Fruit fly (Drosophila melanogaster) whole organism, embryonic: ENCODE results near the gene Tim9b.

ENCODE experiments used
- Bgb ChIP-seq: fragments of 200-800 bp; sonication (Bioruptor generic); IDR thresholded peaks from 2 replicates; pipeline ENCODE4 v1.3.6; 2022; ENCODE audit warnings: missing biosample characterization, missing genetic modification characterization; ENCODE audit not compliant: partially characterized antibody
- CG10267 ChIP-seq: fragments of 200-800 bp; sonication (Bioruptor generic); optimal IDR thresholded peaks from 2 replicates; lab custom pipeline; 2018; ENCODE audit warnings: missing biosample characterization, mild to moderate bottlenecking, missing genetic modification characterization, moderate library complexity
- CG12391 ChIP-seq: fragments of 200-800 bp; sonication (Bioruptor generic); optimal IDR thresholded peaks from 3 replicates; lab custom pipeline; 2018; ENCODE audit warnings: missing biosample characterization, mild to moderate bottlenecking, missing genetic modification characterization, moderate library complexity
- CG13287 ChIP-seq: fragments of 200-800 bp; sonication (Bioruptor generic); IDR thresholded peaks from 2 replicates; pipeline ENCODE4 v1.3.6; 2022; ENCODE audit warnings: missing biosample characterization, missing genetic modification characterization; ENCODE audit not compliant: partially characterized antibody
- CG13894 ChIP-seq: fragments of 200-800 bp; sonication (Bioruptor generic); optimal IDR thresholded peaks from 3 replicates; lab custom pipeline; 2018; ENCODE audit warnings: missing biosample characterization, mild to moderate bottlenecking, missing genetic modification characterization, moderate library complexity
- CG14710 ChIP-seq: fragments of 200-800 bp; sonication (Bioruptor generic); optimal IDR thresholded peaks from 3 replicates; lab custom pipeline; 2019; ENCODE audit warnings: missing biosample characterization, mild to moderate bottlenecking, missing genetic modification characterization, moderate library complexity
- CG15514 ChIP-seq: fragments of 200-800 bp; sonication (Bioruptor generic); optimal IDR thresholded peaks from 3 replicates; lab custom pipeline; 2017; ENCODE audit warnings: missing biosample characterization, missing genetic modification characterization, mild to moderate bottlenecking, moderate library complexity, missing genetic modification reagents
- CG1603 ChIP-seq: fragments of 200-800 bp; sonication (Bioruptor generic); optimal IDR thresholded peaks from 2 replicates; lab custom pipeline; 2019; ENCODE audit warnings: missing biosample characterization, mild to moderate bottlenecking, missing genetic modification characterization, moderate library complexity
- CG2116 ChIP-seq: fragments of 200-800 bp; sonication (Bioruptor generic); optimal IDR thresholded peaks from 3 replicates; lab custom pipeline; 2018; ENCODE audit warnings: missing biosample characterization, mild to moderate bottlenecking, missing genetic modification characterization
- CG2129 ChIP-seq: fragments of 200-800 bp; sonication (Bioruptor generic); IDR thresholded peaks from 2 replicates; pipeline ENCODE4 v1.3.6; 2022; ENCODE audit warnings: missing biosample characterization, missing genetic modification characterization; ENCODE audit not compliant: partially characterized antibody
- CG33557 ChIP-seq: fragments of 200-800 bp; sonication (Bioruptor generic); optimal IDR thresholded peaks from 2 replicates; lab custom pipeline; 2019; ENCODE audit warnings: missing biosample characterization, mild to moderate bottlenecking, missing genetic modification characterization, moderate library complexity
- CG3838 ChIP-seq: fragments of 200-800 bp; sonication (Bioruptor generic); optimal IDR thresholded peaks from 3 replicates; lab custom pipeline; 2016; ENCODE audit warnings: missing biosample characterization, missing genetic modification characterization
- CG4707 ChIP-seq: fragments of 200-800 bp; sonication (Bioruptor generic); optimal IDR thresholded peaks from 2 replicates; lab custom pipeline; 2018; ENCODE audit warnings: missing biosample characterization, mild to moderate bottlenecking, missing genetic modification characterization, moderate library complexity
- CG6765 ChIP-seq: fragments of 200-800 bp; sonication (Bioruptor generic); optimal IDR thresholded peaks from 3 replicates; lab custom pipeline; 2017; ENCODE audit warnings: missing biosample characterization, mild to moderate bottlenecking, missing genetic modification characterization
- CG8290 ChIP-seq, 3 experiments: fragments of 200-800 bp; sonication (Bioruptor generic); optimal IDR thresholded peaks; 2 replicates each; lab custom pipeline; 2016 to 2019; ENCODE audit warnings: missing biosample characterization in 3 of 3, missing genetic modification characterization in 3 of 3, mild to moderate bottlenecking in 2 of 3, moderate library complexity in 1 of 3
- Dip2 ChIP-seq: fragments of 200-800 bp; sonication (Bioruptor generic); IDR thresholded peaks from 2 replicates; pipeline ENCODE4 v1.3.6; 2022; ENCODE audit warnings: missing biosample characterization, missing genetic modification characterization
- Dp ChIP-seq: fragments of 200-800 bp; sonication (Bioruptor generic); optimal IDR thresholded peaks from 2 replicates; lab custom pipeline; 2018; ENCODE audit warnings: missing biosample characterization, mild to moderate bottlenecking, missing genetic modification characterization, moderate library complexity
- Dref ChIP-seq: fragments of 200-800 bp; sonication (Bioruptor generic); IDR thresholded peaks from 2 replicates; pipeline ENCODE4 v1.3.6; 2022; ENCODE audit warnings: missing biosample characterization, missing genetic modification characterization
- E2f1 ChIP-seq: fragments of 200-800 bp; sonication (Bioruptor generic); IDR thresholded peaks from 2 replicates; pipeline ENCODE4 v1.3.6; 2022; ENCODE audit warnings: missing biosample characterization, missing genetic modification characterization
- Elba2 ChIP-seq: fragments of 200-800 bp; sonication (Bioruptor generic); optimal IDR thresholded peaks from 3 replicates; lab custom pipeline; 2016; ENCODE audit warnings: missing biosample characterization, missing genetic modification characterization
- Ets65A ChIP-seq: fragments of 200-800 bp; sonication (Bioruptor generic); peaks from one replicate; lab custom pipeline; 2016; ENCODE audit warnings: missing biosample characterization, missing genetic modification characterization
- HLH54F ChIP-seq: fragments of 200-800 bp; sonication (Bioruptor generic); optimal IDR thresholded peaks from 3 replicates; lab custom pipeline; 2016; ENCODE audit warnings: missing biosample characterization, missing genetic modification characterization
- Hand ChIP-seq: fragments of 200-800 bp; sonication (Bioruptor generic); optimal IDR thresholded peaks from 2 replicates; lab custom pipeline; 2017; ENCODE audit warnings: mild to moderate bottlenecking, missing biosample characterization, missing genetic modification reagents, missing genetic modification characterization
- MESR4 ChIP-seq: fragments of 200-800 bp; sonication (Bioruptor generic); optimal IDR thresholded peaks from 2 replicates; lab custom pipeline; 2018; ENCODE audit warnings: missing biosample characterization, mild to moderate bottlenecking, missing genetic modification characterization, moderate library complexity
- Mes4 ChIP-seq: fragments of 200-800 bp; sonication (Bioruptor generic); optimal IDR thresholded peaks from 2 replicates; lab custom pipeline; 2016; ENCODE audit warnings: missing biosample characterization, missing genetic modification characterization
- Opbp ChIP-seq: fragments of 200-800 bp; sonication (Bioruptor generic); IDR thresholded peaks from 3 replicates; pipeline ENCODE4 v1.3.6; 2022; ENCODE audit warnings: missing biosample characterization, missing genetic modification characterization; ENCODE audit not compliant: partially characterized antibody
- Ptx1 ChIP-seq: fragments of 200-800 bp; sonication (Bioruptor generic); IDR thresholded peaks from 2 replicates; pipeline ENCODE4 v1.3.6; 2022; ENCODE audit warnings: missing biosample characterization, missing genetic modification characterization
- Sry-δ ChIP-seq: fragments of 200-800 bp; sonication (Bioruptor generic); optimal IDR thresholded peaks from 2 replicates; lab custom pipeline; 2016; ENCODE audit warnings: missing biosample characterization, missing genetic modification characterization
- Tbp ChIP-seq: fragments of >200 bp; optimal IDR thresholded peaks from 2 replicates; lab custom pipeline; 2018; ENCODE audit warnings: missing biosample characterization, missing genetic modification characterization
- Xrp1 ChIP-seq: fragments of 200-800 bp; sonication (Bioruptor generic); IDR thresholded peaks from 2 replicates; pipeline ENCODE4 v1.3.6; 2022; ENCODE audit warnings: missing biosample characterization, missing genetic modification characterization
- YL-1 ChIP-seq: fragments of 200-800 bp; sonication (Bioruptor generic); optimal IDR thresholded peaks from 3 replicates; lab custom pipeline; 2017; ENCODE audit warnings: missing biosample characterization, mild to moderate bottlenecking, missing genetic modification characterization
- amos ChIP-seq: fragments of 200-800 bp; sonication (Bioruptor generic); IDR thresholded peaks from 2 replicates; pipeline ENCODE4 v1.3.6; 2022; ENCODE audit warnings: missing biosample characterization, missing genetic modification characterization; ENCODE audit not compliant: partially characterized antibody
- chinmo ChIP-seq: fragments of 200-800 bp; sonication (Bioruptor generic); IDR thresholded peaks from 4 replicates; pipeline ENCODE4 v1.3.6; 2022; ENCODE audit warnings: missing biosample characterization, missing genetic modification characterization; ENCODE audit not compliant: partially characterized antibody
- dmrt11E ChIP-seq: fragments of 200-800 bp; sonication (Bioruptor generic); optimal IDR thresholded peaks from 3 replicates; lab custom pipeline; 2018; ENCODE audit warnings: missing biosample characterization, mild to moderate bottlenecking, missing genetic modification characterization, moderate library complexity
- gsb-n ChIP-seq: fragments of 200-800 bp; sonication (Bioruptor generic); optimal IDR thresholded peaks from 3 replicates; lab custom pipeline; 2018; ENCODE audit warnings: missing biosample characterization, mild to moderate bottlenecking, missing genetic modification characterization
- gt ChIP-seq: fragments of 200-800 bp; sonication (Bioruptor generic); IDR thresholded peaks from 2 replicates; pipeline ENCODE4 v1.3.6; 2022; ENCODE audit warnings: missing biosample characterization, missing genetic modification characterization
- hb ChIP-seq: fragments of 200-800 bp; sonication (Bioruptor generic); IDR thresholded peaks from 3 replicates; pipeline ENCODE4 v1.3.6; 2022; ENCODE audit warnings: missing biosample characterization, missing genetic modification characterization; ENCODE audit not compliant: partially characterized antibody
- lab ChIP-seq: fragments of 200-800 bp; sonication (Bioruptor generic); optimal IDR thresholded peaks from 3 replicates; lab custom pipeline; 2017; ENCODE audit warnings: missing biosample characterization, missing genetic modification characterization, mild to moderate bottlenecking, moderate library complexity, missing genetic modification reagents
- mld ChIP-seq: fragments of 200-800 bp; sonication (Bioruptor generic); IDR thresholded peaks from 3 replicates; pipeline ENCODE4 v1.3.6; 2022; ENCODE audit warnings: missing biosample characterization, missing genetic modification characterization; ENCODE audit not compliant: partially characterized antibody
- pnt ChIP-seq: fragments of 200-800 bp; sonication (Bioruptor generic); optimal IDR thresholded peaks from 3 replicates; lab custom pipeline; 2016; ENCODE audit warnings: missing biosample characterization, missing genetic modification characterization
- pzg ChIP-seq: fragments of 200-800 bp; sonication (Bioruptor generic); optimal IDR thresholded peaks from 3 replicates; lab custom pipeline; 2018; ENCODE audit warnings: missing biosample characterization, mild to moderate bottlenecking, missing genetic modification characterization, moderate library complexity
- sens ChIP-seq: fragments of 200-800 bp; sonication (Bioruptor generic); peaks from one replicate; lab custom pipeline; 2016; ENCODE audit warnings: missing biosample characterization, missing genetic modification characterization
- slbo ChIP-seq: fragments of 200-800 bp; sonication (Bioruptor generic); IDR thresholded peaks from 2 replicates; pipeline ENCODE4 v1.3.6; 2022; ENCODE audit warnings: missing biosample characterization, missing genetic modification characterization
- sna ChIP-seq: fragments of 200-800 bp; sonication (Bioruptor generic); IDR thresholded peaks from 2 replicates; pipeline ENCODE4 v1.3.6; 2022; ENCODE audit warnings: missing biosample characterization, missing genetic modification characterization; ENCODE audit not compliant: partially characterized antibody
- twi ChIP-seq: fragments of 200-800 bp; optimal IDR thresholded peaks from 2 replicates; lab custom pipeline; 2019; ENCODE audit warnings: missing biosample characterization, mild to moderate bottlenecking, missing genetic modification characterization, moderate library complexity
- vnd ChIP-seq: fragments of 200-800 bp; sonication (Bioruptor generic); IDR thresholded peaks from 3 replicates; pipeline ENCODE4 v1.3.6; 2022; ENCODE audit warnings: missing biosample characterization, missing genetic modification characterization; ENCODE audit not compliant: partially characterized antibody

Gene Tim9b

dm6 chrX:19663859-19664728, 45.8 kb upstream of the Tim9b start, which contains the start of the genes CG14223 and Ssu72 (continued):
- no peak for TF ChIP-seq CG13894 (tag; lab: Kevin White, UChicago)
- peak; percentile 81 for TF ChIP-seq Bgb (GFP tag; lab: Robert Waterston, UW)
- no peak for TF ChIP-seq Mes4 (GFP tag; lab: Kevin White, UChicago)
- no peak for TF ChIP-seq pnt (GFP tag; lab: Kevin White, UChicago)
- peak; percentile 71 for TF ChIP-seq CG2129 (GFP tag; lab: Robert Waterston, UW)
- TF ChIP-seq CG10267 = peak; percentile 86
- peak; percentile 74 for TF ChIP-seq sna (GFP tag; lab: Robert Waterston, UW)
- no peak for TF ChIP-seq E2f1 (GFP tag; lab: Robert Waterston, UW)
- peak; percentile 87 for TF ChIP-seq Opbp
- peak; percentile 7 for TF ChIP-seq HLH54F
- peak; percentile 70 for TF ChIP-seq vnd (GFP tag; lab: Robert Waterston, UW)
- TF ChIP-seq Xrp1 (GFP tag; lab: Robert Waterston, UW) = no peak
- no peak for TF ChIP-seq CG4707 (GFP tag; lab: Kevin White, UChicago)
- no peak for TF ChIP-seq Hand (GFP tag; lab: Kevin White, UChicago)
- no peak for TF ChIP-seq dmrt11E (tag; lab: Kevin White, UChicago)
- 0 out of 4 replicates have a peak, but pooled peaks have one; percentile 52 for TF ChIP-seq chinmo (GFP tag; lab: Robert Waterston, UW)
- peak; percentile 61; the same call in 1 of the 3 replicates for TF ChIP-seq hb (GFP tag; lab: Robert Waterston, UW)
- TF ChIP-seq CG14710 (tag; lab: Kevin White, UChicago) = peak; percentile 31
- no peak for TF ChIP-seq CG3838
- no peak for TF ChIP-seq gsb-n (tag; lab: Kevin White, UChicago)
- TF ChIP-seq Dref (GFP tag; lab: Robert Waterston, UW) = peak; percentile 66
- TF ChIP-seq CG8290 (GFP tag; optimal IDR thresholded peaks at IDR 0.05; lab: Kevin White, UChicago) = no peak
- TF ChIP-seq CG8290 (tag; optimal IDR thresholded peaks at IDR 0.05; lab: Kevin White, UChicago) = peak in 1 of 2 experiments; percentile 47
- no peak for TF ChIP-seq gt (GFP tag; lab: Robert Waterston, UW)
- peak; percentile 13 for TF ChIP-seq CG15514 (GFP tag; lab: Kevin White, UChicago)
- peak; percentile 59 for TF ChIP-seq pzg (GFP tag; lab: Kevin White, UChicago)
- TF ChIP-seq slbo (GFP tag; lab: Robert Waterston, UW) = peak; percentile 44; the same call in 1 of the 2 replicates
- TF ChIP-seq CG33557 (GFP tag; lab: Kevin White, UChicago) = no peak
- no peak for TF ChIP-seq CG6765 (GFP tag; lab: Kevin White, UChicago)
- TF ChIP-seq sens (GFP tag; lab: Kevin White, UChicago) = peak; percentile 67
- TF ChIP-seq Ets65A (GFP tag; lab: Kevin White, UChicago) = peak; percentile 38
- peak; percentile 3 for TF ChIP-seq CG12391 (tag; lab: Kevin White, UChicago)
- no peak for TF ChIP-seq Ptx1 (GFP tag; lab: Robert Waterston, UW)
- no peak for TF ChIP-seq Elba2 (GFP tag; lab: Kevin White, UChicago)
- TF ChIP-seq twi (tag; lab: Kevin White, UChicago) = no peak
- TF ChIP-seq Dp (GFP tag; lab: Kevin White, UChicago) = peak; percentile 86
- TF ChIP-seq CG1603 = peak; percentile 45
- peak; percentile 25 for TF ChIP-seq lab (GFP tag; lab: Kevin White, UChicago)
- peak; percentile 40 for TF ChIP-seq CG2116 (GFP tag; lab: Kevin White, UChicago)
- TF ChIP-seq CG13287 (GFP tag; lab: Robert Waterston, UW) = peak; percentile 84
- TF ChIP-seq Sry-δ = peak; percentile 78
- TF ChIP-seq amos (GFP tag; lab: Robert Waterston, UW) = peak; percentile 87
- TF ChIP-seq MESR4 (GFP tag; lab: Kevin White, UChicago) = peak; percentile 74
- TF ChIP-seq Dip2 (GFP tag; lab: Robert Waterston, UW) = no peak
- 0 out of 3 replicates have a peak, but pooled peaks have one; percentile 44 for TF ChIP-seq mld (GFP tag; lab: Robert Waterston, UW)
- TF ChIP-seq YL-1 (GFP tag; lab: Kevin White, UChicago) = peak; percentile 21
- TF ChIP-seq Tbp (GFP tag; lab: Kevin White, UChicago) = no peak
